Worm (Caenorhabditis elegans): Measurements from ENCODE around the gene abce-1.

- TF ChIP-seq hlh-8 (tag; optimal IDR thresholded peaks at IDR 0.05): no peak
- TF ChIP-seq ama-1 (optimal IDR thresholded peaks at IDR 0.05): no peak
- TF ChIP-seq fkh-10 (GFP tag; optimal IDR thresholded peaks at IDR 0.05): no peak
- TF ChIP-seq ttx-3 (tag; optimal IDR thresholded peaks at IDR 0.05): no peak
- TF ChIP-seq T23F11.4 (GFP tag; optimal IDR thresholded peaks at IDR 0.05): no peak
- no peak for TF ChIP-seq F13H6.1 (tag; optimal IDR thresholded peaks at IDR 0.05)
- no peak for TF ChIP-seq pag-3 (tag; optimal IDR thresholded peaks at IDR 0.05; ENCODE audit: borderline replicate concordance)
- TF ChIP-seq sox-2 (GFP tag; IDR thresholded peaks at IDR 0.05): no peak
- no peak for TF ChIP-seq pqm-1 (tag; optimal IDR thresholded peaks at IDR 0.05)
These were observed 51.1 kb downstream of the abce-1 start, which contains the start of gene Y39E4B.11 for ce11 chrIII:13204682-13205081.
